Fruit fly (Drosophila melanogaster) whole organism, embryonic: ENCODE results near the gene CG3071.
A peak's percentile ranks its signal among the peaks of the same experiment; 100 is the strongest.

Experiments used
- Atf3 ChIP-seq: fragments of 200-800 bp; sonication (Bioruptor generic); optimal IDR thresholded peaks from 3 replicates; lab custom pipeline; 2016; ENCODE audit warnings: missing biosample characterization, missing genetic modification characterization
- CG10462 ChIP-seq: fragments of 200-800 bp; sonication (Bioruptor generic); optimal IDR thresholded peaks from 2 replicates; lab custom pipeline; 2016; ENCODE audit warnings: missing biosample characterization, missing genetic modification characterization
- CG10979 ChIP-seq: fragments of 200-800 bp; sonication (Bioruptor generic); optimal IDR thresholded peaks from 2 replicates; lab custom pipeline; 2018; ENCODE audit warnings: missing biosample characterization, mild to moderate bottlenecking, missing genetic modification characterization, moderate library complexity
- CG11398 ChIP-seq: fragments of 200-800 bp; sonication (Bioruptor generic); optimal IDR thresholded peaks from 2 replicates; lab custom pipeline; 2016; ENCODE audit warnings: missing biosample characterization, missing genetic modification characterization
- CG11723 ChIP-seq: fragments of 200-800 bp; sonication (Bioruptor generic); optimal IDR thresholded peaks from 2 replicates; lab custom pipeline; 2017; ENCODE audit warnings: missing biosample characterization, mild to moderate bottlenecking, missing genetic modification characterization
- CG12769 ChIP-seq: fragments of 200-800 bp; sonication (Bioruptor generic); optimal IDR thresholded peaks from 2 replicates; lab custom pipeline; 2019; ENCODE audit warnings: missing biosample characterization, mild to moderate bottlenecking, missing genetic modification characterization, moderate library complexity
- CG13287 ChIP-seq: fragments of 200-800 bp; sonication (Bioruptor generic); IDR thresholded peaks from 2 replicates; pipeline ENCODE4 v1.3.6; 2022; ENCODE audit warnings: missing biosample characterization, missing genetic modification characterization; ENCODE audit not compliant: partially characterized antibody
- CG13424 ChIP-seq: fragments of 200-800 bp; sonication (Bioruptor generic); optimal IDR thresholded peaks from 2 replicates; lab custom pipeline; 2019; ENCODE audit warnings: missing biosample characterization, mild to moderate bottlenecking, missing genetic modification characterization, moderate library complexity
- CG13624 ChIP-seq: fragments of 200-800 bp; sonication (Bioruptor generic); optimal IDR thresholded peaks from 2 replicates; lab custom pipeline; 2016; ENCODE audit warnings: missing biosample characterization, missing genetic modification characterization
- CG13775 ChIP-seq: fragments of 200-800 bp; sonication (Bioruptor generic); optimal IDR thresholded peaks from 3 replicates; lab custom pipeline; 2017; ENCODE audit warnings: missing biosample characterization, mild to moderate bottlenecking, missing genetic modification characterization
- CG30403 ChIP-seq: fragments of 200-800 bp; sonication (Bioruptor generic); optimal IDR thresholded peaks from 3 replicates; lab custom pipeline; 2016; ENCODE audit warnings: missing biosample characterization, missing genetic modification characterization
- CG4282 ChIP-seq: fragments of 200-800 bp; sonication (Bioruptor generic); optimal IDR thresholded peaks from 2 replicates; lab custom pipeline; 2016; ENCODE audit warnings: missing biosample characterization, missing genetic modification characterization
- CG5180 ChIP-seq: fragments of 200-800 bp; sonication (Bioruptor generic); optimal IDR thresholded peaks from 3 replicates; lab custom pipeline; 2017; ENCODE audit warnings: missing biosample characterization, missing genetic modification characterization, mild to moderate bottlenecking, moderate library complexity, missing genetic modification reagents
- CG6654 ChIP-seq: fragments of 200-800 bp; sonication (Bioruptor generic); optimal IDR thresholded peaks from 2 replicates; lab custom pipeline; 2017; ENCODE audit warnings: missing biosample characterization, mild to moderate bottlenecking, missing genetic modification characterization
- CG6683 ChIP-seq: fragments of 200-800 bp; sonication (Bioruptor generic); optimal IDR thresholded peaks from 2 replicates; lab custom pipeline; 2017; ENCODE audit warnings: missing biosample characterization, mild to moderate bottlenecking, missing genetic modification characterization, missing genetic modification reagents
- CG7786 ChIP-seq: fragments of 200-800 bp; sonication (Bioruptor generic); optimal IDR thresholded peaks from 2 replicates; lab custom pipeline; 2016; ENCODE audit warnings: missing biosample characterization, missing genetic modification characterization
- CG8290 ChIP-seq, 3 experiments: fragments of 200-800 bp; sonication (Bioruptor generic); optimal IDR thresholded peaks; 2 replicates each; lab custom pipeline; 2016 to 2019; ENCODE audit warnings: missing biosample characterization in 3 of 3, missing genetic modification characterization in 3 of 3, mild to moderate bottlenecking in 2 of 3, moderate library complexity in 1 of 3
- CG9437 ChIP-seq: fragments of 200-800 bp; sonication (Bioruptor generic); optimal IDR thresholded peaks from 2 replicates; lab custom pipeline; 2018; ENCODE audit warnings: missing biosample characterization, mild to moderate bottlenecking, missing genetic modification characterization
- Deaf1 ChIP-seq: fragments of 200-800 bp; optimal IDR thresholded peaks from 3 replicates; lab custom pipeline; 2019; ENCODE audit warnings: missing biosample characterization, mild to moderate bottlenecking, missing genetic modification characterization, moderate library complexity
- ERR ChIP-seq: fragments of 200-800 bp; sonication (Bioruptor generic); optimal IDR thresholded peaks from 2 replicates; lab custom pipeline; 2016; ENCODE audit warnings: missing biosample characterization, missing genetic modification characterization
- Gug ChIP-seq: fragments of 200-800 bp; sonication (Bioruptor generic); IDR thresholded peaks from 4 replicates; pipeline ENCODE4 v1.3.6; 2022; ENCODE audit warnings: missing biosample characterization, missing genetic modification characterization
- HLH4C ChIP-seq: fragments of 200-800 bp; sonication (Bioruptor generic); IDR thresholded peaks from 3 replicates; pipeline ENCODE4 v1.3.6; 2022; ENCODE audit warnings: missing biosample characterization, missing genetic modification characterization; ENCODE audit not compliant: partially characterized antibody
- Hey ChIP-seq: fragments of 200-800 bp; sonication (Bioruptor generic); optimal IDR thresholded peaks from 3 replicates; lab custom pipeline; 2018; ENCODE audit warnings: missing biosample characterization, mild to moderate bottlenecking, missing genetic modification characterization
- Med ChIP-seq: fragments of 200-800 bp; sonication (Bioruptor generic); peaks from one replicate; lab custom pipeline; 2016; ENCODE audit warnings: missing biosample characterization, missing genetic modification characterization, mild to moderate bottlenecking, inconsistent platforms, moderate library complexity
- Opbp ChIP-seq: fragments of 200-800 bp; sonication (Bioruptor generic); IDR thresholded peaks from 3 replicates; pipeline ENCODE4 v1.3.6; 2022; ENCODE audit warnings: missing biosample characterization, missing genetic modification characterization; ENCODE audit not compliant: partially characterized antibody
- Pdp1 ChIP-seq, 2 experiments: fragments of 200-800 bp; sonication (Bioruptor generic); optimal IDR thresholded peaks; 3 replicates each; lab custom pipeline; 2016; ENCODE audit warnings: missing biosample characterization in 2 of 2, missing genetic modification characterization in 2 of 2, mild to moderate bottlenecking in 1 of 2, moderate library complexity in 1 of 2
- Sox100B ChIP-seq: fragments of 200-800 bp; sonication (Bioruptor generic); optimal IDR thresholded peaks from 3 replicates; lab custom pipeline; 2018; ENCODE audit warnings: missing biosample characterization, mild to moderate bottlenecking, missing genetic modification characterization
- Sry-β ChIP-seq: fragments of 200-800 bp; sonication (Bioruptor generic); optimal IDR thresholded peaks from 2 replicates; lab custom pipeline; 2018; ENCODE audit warnings: missing biosample characterization, mild to moderate bottlenecking, missing genetic modification characterization, moderate library complexity
- Xrp1 ChIP-seq: fragments of 200-800 bp; sonication (Bioruptor generic); IDR thresholded peaks from 2 replicates; pipeline ENCODE4 v1.3.6; 2022; ENCODE audit warnings: missing biosample characterization, missing genetic modification characterization
- amos ChIP-seq: fragments of 200-800 bp; sonication (Bioruptor generic); IDR thresholded peaks from 2 replicates; pipeline ENCODE4 v1.3.6; 2022; ENCODE audit warnings: missing biosample characterization, missing genetic modification characterization; ENCODE audit not compliant: partially characterized antibody
- ato ChIP-seq: fragments of 200-800 bp; sonication (Bioruptor generic); IDR thresholded peaks from 2 replicates; pipeline ENCODE4 v1.3.6; 2022; ENCODE audit warnings: missing biosample characterization, missing genetic modification characterization; ENCODE audit not compliant: partially characterized antibody
- bcd ChIP-seq: fragments of 200-800 bp; sonication (Bioruptor generic); optimal IDR thresholded peaks from 2 replicates; lab custom pipeline; 2017; ENCODE audit warnings: missing biosample characterization, mild to moderate bottlenecking, missing genetic modification characterization
- bigmax ChIP-seq: fragments of 200-800 bp; sonication (Bioruptor generic); optimal IDR thresholded peaks from 2 replicates; lab custom pipeline; 2018; ENCODE audit warnings: missing biosample characterization, mild to moderate bottlenecking, missing genetic modification characterization
- chif ChIP-seq, 2 experiments: fragments of 200-800 bp; sonication (Bioruptor generic); optimal IDR thresholded peaks; 3 replicates each; lab custom pipeline; 2016; ENCODE audit warnings: missing biosample characterization in 2 of 2, missing genetic modification characterization in 2 of 2
- fd96Cb ChIP-seq: fragments of 200-800 bp; sonication (Bioruptor generic); optimal IDR thresholded peaks from 2 replicates; lab custom pipeline; 2018; ENCODE audit warnings: missing biosample characterization, mild to moderate bottlenecking, missing genetic modification characterization, moderate library complexity
- gro ChIP-seq: fragments of 200-800 bp; sonication (Bioruptor generic); optimal IDR thresholded peaks from 2 replicates; lab custom pipeline; 2016; ENCODE audit warnings: missing biosample characterization, missing genetic modification characterization
- hkb ChIP-seq, 2 experiments: fragments of 200-800 bp in 1 of 2; fragments of >200 bp in 1 of 2; sonication (Bioruptor generic) in 1 of 2; IDR thresholded peaks in 1 of 2; optimal IDR thresholded peaks in 1 of 2; 2 replicates each; pipeline versions ENCODE4 v1.3.6 to Lab custom; 2017 to 2022; ENCODE audit warnings: missing biosample characterization in 1 of 2, missing genetic modification characterization in 1 of 2
- kay ChIP-seq: fragments of 200-800 bp; sonication (Bioruptor generic); optimal IDR thresholded peaks from 2 replicates; lab custom pipeline; 2016; ENCODE audit warnings: missing biosample characterization, missing genetic modification characterization
- lilli ChIP-seq: fragments of 200-800 bp; sonication (Bioruptor generic); optimal IDR thresholded peaks from 3 replicates; lab custom pipeline; 2016; ENCODE audit warnings: missing biosample characterization, missing genetic modification characterization
- luna ChIP-seq: fragments of 200-800 bp; sonication (Bioruptor generic); optimal IDR thresholded peaks from 2 replicates; lab custom pipeline; 2016; ENCODE audit warnings: missing biosample characterization, missing genetic modification characterization
- nmo ChIP-seq: fragments of 200-800 bp; sonication (Bioruptor generic); optimal IDR thresholded peaks from 2 replicates; lab custom pipeline; 2018; ENCODE audit warnings: missing biosample characterization, mild to moderate bottlenecking, missing genetic modification characterization, moderate library complexity
- pum ChIP-seq: fragments of 200-800 bp; sonication (Bioruptor generic); optimal IDR thresholded peaks from 2 replicates; lab custom pipeline; 2016; ENCODE audit warnings: missing biosample characterization, missing genetic modification characterization
- run ChIP-seq: fragments of 200-800 bp; sonication (Bioruptor generic); optimal IDR thresholded peaks from 3 replicates; lab custom pipeline; 2018; ENCODE audit warnings: missing biosample characterization, mild to moderate bottlenecking, missing genetic modification characterization
- sens ChIP-seq: fragments of 200-800 bp; sonication (Bioruptor generic); peaks from one replicate; lab custom pipeline; 2016; ENCODE audit warnings: missing biosample characterization, missing genetic modification characterization
- ssp ChIP-seq: fragments of 200-800 bp; sonication (Bioruptor generic); IDR thresholded peaks from 2 replicates; pipeline ENCODE4 v1.3.6; 2022; ENCODE audit warnings: missing biosample characterization, missing genetic modification characterization
- stc ChIP-seq: fragments of 200-800 bp; sonication (Bioruptor generic); IDR thresholded peaks from 2 replicates; pipeline ENCODE4 v1.3.6; 2022; ENCODE audit warnings: missing biosample characterization, missing genetic modification characterization
- trem ChIP-seq: fragments of 200-800 bp; optimal IDR thresholded peaks from 3 replicates; lab custom pipeline; 2019; ENCODE audit warnings: missing biosample characterization, mild to moderate bottlenecking, missing genetic modification characterization, moderate library complexity
- twi ChIP-seq: fragments of 200-800 bp; optimal IDR thresholded peaks from 2 replicates; lab custom pipeline; 2019; ENCODE audit warnings: missing biosample characterization, mild to moderate bottlenecking, missing genetic modification characterization, moderate library complexity

Gene CG3071

DNA sequence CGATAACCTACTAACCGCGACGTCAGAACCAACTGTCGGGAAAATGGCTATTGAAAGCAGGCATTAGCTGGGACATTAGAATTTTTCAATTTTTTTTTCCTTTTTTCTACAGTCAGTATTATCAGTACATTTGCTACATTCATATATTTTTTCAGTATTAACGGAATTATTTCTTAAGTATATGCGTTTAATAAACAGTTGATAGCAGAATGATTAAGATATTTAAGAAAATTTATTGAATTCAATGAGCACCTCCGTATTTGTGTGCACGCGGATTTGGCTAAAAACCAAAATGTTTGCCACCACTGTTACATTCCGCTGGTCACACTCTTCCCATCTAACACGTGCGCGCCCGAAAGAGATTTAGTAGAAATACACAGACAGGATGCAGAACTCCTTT, at the start of gene CG3071, which contains the start of gene temp (continued):
- TF ChIP-seq bigmax (GFP tag; lab: Kevin White, UChicago), result no peak
- no peak for TF ChIP-seq CG6654 (GFP tag; lab: Kevin White, UChicago)
- TF ChIP-seq twi (tag; lab: Kevin White, UChicago), result peak; percentile 82
- TF ChIP-seq Xrp1, result peak; percentile 52; the same call in 1 of the 2 replicates
- peak; percentile 75 for TF ChIP-seq CG13424 (tag; lab: Kevin White, UChicago)
- no peak for TF ChIP-seq CG10462
- peak; percentile 6 for TF ChIP-seq CG5180 (GFP tag; lab: Kevin White, UChicago)
- TF ChIP-seq trem (tag; lab: Kevin White, UChicago), result peak; percentile 51
- peak; percentile 27 to 50 for TF ChIP-seq chif (GFP tag; optimal IDR thresholded peaks at IDR 0.05; lab: Kevin White, UChicago)
- peak; percentile 78 for TF ChIP-seq nmo
- no peak for TF ChIP-seq run (tag; lab: Kevin White, UChicago)
- TF ChIP-seq Gug, result peak; percentile 54; the same call in 2 of the 4 replicates
- peak; percentile 31 for TF ChIP-seq CG4282 (GFP tag; lab: Kevin White, UChicago)
- no peak for TF ChIP-seq stc (GFP tag; lab: Robert Waterston, UW)
- peak; percentile 62 for TF ChIP-seq ssp (GFP tag; lab: Robert Waterston, UW)
- TF ChIP-seq Hey (tag; lab: Kevin White, UChicago), result peak; percentile 10
- peak; percentile 78 for TF ChIP-seq CG13775 (GFP tag; lab: Kevin White, UChicago)
- no peak for TF ChIP-seq CG11398 (GFP tag; lab: Kevin White, UChicago)
- peak; percentile 88 for TF ChIP-seq CG30403 (GFP tag; lab: Kevin White, UChicago)
- peak; percentile 99 for TF ChIP-seq Sry-β (GFP tag; lab: Kevin White, UChicago)
- no peak for TF ChIP-seq ato (GFP tag; lab: Robert Waterston, UW)
- TF ChIP-seq CG11723 (GFP tag; lab: Kevin White, UChicago), result peak; percentile 36
- TF ChIP-seq Opbp (GFP tag; lab: Robert Waterston, UW), result no peak
- TF ChIP-seq luna, result no peak
- peak; percentile 48 for TF ChIP-seq CG7786 (GFP tag; lab: Kevin White, UChicago)
- TF ChIP-seq bcd (GFP tag; lab: Kevin White, UChicago), result peak; percentile 63
- TF ChIP-seq pum (GFP tag; lab: Kevin White, UChicago), result peak; percentile 69
- TF ChIP-seq CG6683 (GFP tag; lab: Kevin White, UChicago), result peak; percentile 8
- TF ChIP-seq HLH4C (GFP tag; lab: Robert Waterston, UW), result no peak
- TF ChIP-seq Sox100B (GFP tag; lab: Kevin White, UChicago), result no peak

DNA sequence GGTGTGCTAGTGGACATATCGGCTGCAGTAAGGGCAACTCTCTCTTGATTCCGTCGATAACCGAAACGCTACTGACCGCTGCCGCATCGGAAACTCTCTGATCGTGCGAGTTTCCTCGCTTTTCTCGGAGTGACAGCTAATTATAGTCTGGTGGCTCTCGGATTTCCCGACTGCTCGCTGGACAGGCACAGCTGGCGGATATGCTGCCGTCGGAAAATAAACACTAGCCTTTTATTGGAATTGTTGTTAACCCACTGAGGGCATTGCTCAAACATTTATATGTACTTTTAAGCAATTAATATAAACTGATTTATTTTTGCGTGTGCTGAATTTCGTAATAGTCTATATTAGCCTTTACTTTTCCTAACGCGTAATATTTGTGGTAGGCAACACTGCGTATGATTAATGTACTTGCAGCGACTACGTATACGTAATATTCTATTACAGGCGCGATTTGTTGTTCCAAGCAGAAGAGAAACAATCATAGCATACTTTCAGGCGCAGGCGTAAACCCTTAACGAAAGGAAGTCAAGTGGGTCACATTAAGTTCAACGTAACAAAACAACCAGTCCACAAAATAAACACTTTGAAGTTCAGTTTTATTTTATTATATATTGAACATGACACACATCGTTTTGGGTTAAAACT, 48.8 kb upstream of the CG3071 start, which contains the start of gene SmydA-8:
TSS of gene SmydA-8 (minus strand) at position 51 of the 648 bp plus-strand sequence.
- TF ChIP-seq CG13287 (GFP tag; lab: Robert Waterston, UW) (0 out of 2 replicates have a peak, but pooled peaks have one; percentile 13), kay (no peak), fd96Cb (no peak), sens (GFP tag; lab: Kevin White, UChicago) (peak; percentile 19), gro (no peak), Pdp1 (GFP tag; optimal IDR thresholded peaks at IDR 0.05; lab: Kevin White, UChicago) (peak in 1 of 2 experiments; percentile 66), hkb (optimal IDR thresholded peaks at IDR 0.05; lab: Kevin White, UChicago) (no peak), hkb (GFP tag; IDR thresholded peaks at IDR 0.05; lab: Robert Waterston, UW) (0 out of 2 replicates have a peak, but pooled peaks have one; percentile 10), Atf3 (GFP tag; lab: Kevin White, UChicago) (no peak), CG9437 (GFP tag; lab: Kevin White, UChicago) (peak; percentile 98), CG8290 (GFP tag; optimal IDR thresholded peaks at IDR 0.05; lab: Kevin White, UChicago) (no peak), CG8290 (tag; optimal IDR thresholded peaks at IDR 0.05; lab: Kevin White, UChicago) (no peak), ERR (GFP tag; lab: Kevin White, UChicago) (no peak), lilli (GFP tag; lab: Kevin White, UChicago) (no peak), CG13624 (GFP tag; lab: Kevin White, UChicago) (no peak), Med (peak; percentile 27), Deaf1 (peak; percentile 51), CG10979 (tag; lab: Kevin White, UChicago) (peak; percentile 57), CG12769 (tag; lab: Kevin White, UChicago) (peak; percentile 6), amos (no peak)
